Fruit fly (Drosophila melanogaster) whole organism, wandering third instar larva: ENCODE data around the gene Cdc37.
A peak's percentile ranks its signal among the peaks of the same experiment; 100 is the strongest.

Experiments
- CG32264 ChIP-seq: fragments of 200-800 bp; sonication (Bioruptor generic); optimal IDR thresholded peaks from 2 replicates; lab custom pipeline; 2016; ENCODE audit warnings: missing biosample characterization, missing genetic modification characterization
- Dfd ChIP-seq: fragments of >200 bp; optimal IDR thresholded peaks from 2 replicates; lab custom pipeline; 2017; ENCODE audit warnings: missing biosample characterization, missing genetic modification characterization
- Mio ChIP-seq: sonication (Bioruptor generic); optimal IDR thresholded peaks from 2 replicates; lab custom pipeline; 2016; ENCODE audit warnings: missing biosample characterization, missing genetic modification characterization
- fru ChIP-seq: fragments of 200-800 bp; sonication (Bioruptor generic); optimal IDR thresholded peaks from 3 replicates; lab custom pipeline; 2016; ENCODE audit warnings: missing biosample characterization, mild to moderate bottlenecking, missing genetic modification characterization
- woc ChIP-seq: sonication (Bioruptor generic); optimal IDR thresholded peaks from 2 replicates; lab custom pipeline; 2016; ENCODE audit warnings: missing biosample characterization, mild to moderate bottlenecking, missing genetic modification characterization

- TF ChIP-seq Mio (GFP tag; lab: Kevin White, UChicago) (no peak), Dfd (no peak), fru (GFP tag; lab: Kevin White, UChicago) (peak; percentile 38), CG32264 (GFP tag; lab: Kevin White, UChicago) (no peak), woc (GFP tag; lab: Kevin White, UChicago) (no peak)
These were observed 39.7 kb upstream of the Cdc37 start, which contains the start of gene Cht2 for dm6 chr3L:1755458-1755984.
